Worm (Caenorhabditis elegans): ENCODE results near the gene W09D6.5.

The W09D6.5 gene

DNA sequence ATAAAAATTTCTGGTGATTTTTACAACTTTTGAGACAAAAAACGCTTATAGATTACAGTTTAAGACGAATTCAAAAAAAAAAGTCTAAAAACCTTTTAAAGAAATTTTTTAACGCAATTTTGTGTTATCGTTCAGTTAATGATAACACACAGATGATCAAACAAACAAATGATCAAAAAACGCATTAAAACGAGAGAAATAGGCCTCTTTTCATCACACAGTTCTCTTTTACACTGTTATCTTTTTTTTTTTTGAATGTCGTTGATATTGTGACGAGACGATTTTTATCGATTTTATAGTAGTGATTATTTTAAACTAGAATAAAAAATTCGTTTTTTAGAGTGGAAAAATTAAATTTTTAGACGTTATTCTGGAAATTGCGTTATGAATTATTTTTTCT is 28.5 kb upstream of the W09D6.5 start (continued):
- TF ChIP-seq ceh-32 (tag; optimal IDR thresholded peaks at IDR 0.05; ENCODE audit: poor library complexity) (no peak), F26F4.8 (GFP tag; conservative IDR thresholded peaks at IDR 0.05) (no peak), mdt-29 (GFP tag; IDR thresholded peaks at IDR 0.05) (no peak), zip-11 (GFP tag; IDR thresholded peaks at IDR 0.05) (no peak), ZK337.2 (GFP tag; IDR thresholded peaks at IDR 0.05) (no peak), nhr-237 (tag; optimal IDR thresholded peaks at IDR 0.05) (no peak), pha-4 (GFP tag; IDR thresholded peaks at IDR 0.05) (no peak), pha-4 (tag; optimal IDR thresholded peaks at IDR 0.05) (no peak), daf-12 (tag; optimal IDR thresholded peaks at IDR 0.05) (no peak), Y48G9A.11 (GFP tag; IDR thresholded peaks at IDR 0.05) (no peak), Y105C5A.15 (GFP tag; IDR thresholded peaks at IDR 0.05) (no peak), lin-1 (GFP tag; IDR thresholded peaks at IDR 0.05) (no peak), madf-9 (GFP tag; conservative IDR thresholded peaks at IDR 0.05) (no peak), snpc-4 (tag; optimal IDR thresholded peaks at IDR 0.05) (no peak), hmg-1.1 (GFP tag; IDR thresholded peaks at IDR 0.05) (no peak), rbr-2 (tag; optimal IDR thresholded peaks at IDR 0.05) (no peak), ceh-44 (GFP tag; IDR thresholded peaks at IDR 0.05) (no peak), nhr-6 (tag; optimal IDR thresholded peaks at IDR 0.05) (peak; percentile 47), fkh-10 (GFP tag; optimal IDR thresholded peaks at IDR 0.05) (no peak), dpl-1 (GFP tag; optimal IDR thresholded peaks at IDR 0.05) (no peak), nhr-102 (tag; optimal IDR thresholded peaks at IDR 0.05) (no peak), ceh-28 (tag; optimal IDR thresholded peaks at IDR 0.05) (no peak), nhr-25 (tag; optimal IDR thresholded peaks at IDR 0.05; ENCODE audit: borderline replicate concordance, insufficient read depth) (no peak), ctbp-1 (GFP tag; IDR thresholded peaks at IDR 0.05) (no peak), nhr-11 (tag; optimal IDR thresholded peaks at IDR 0.05) (no peak), F10B5.3 (tag; optimal IDR thresholded peaks at IDR 0.05) (no peak), zfp-3 (GFP tag; conservative IDR thresholded peaks at IDR 0.05) (no peak), ces-1 (GFP tag; optimal IDR thresholded peaks at IDR 0.05) (no peak), nhr-41 (GFP tag; IDR thresholded peaks at IDR 0.05) (no peak), attf-4 (tag; optimal IDR thresholded peaks at IDR 0.05) (no peak), jun-1 (tag; optimal IDR thresholded peaks at IDR 0.05) (no peak), unc-130 (GFP tag; optimal IDR thresholded peaks at IDR 0.05) (no peak), hlh-30 (tag; optimal IDR thresholded peaks at IDR 0.05; ENCODE audit: insufficient read depth) (peak; percentile 21), lin-39 (tag; optimal IDR thresholded peaks at IDR 0.05) (no peak), pqm-1 (tag; optimal IDR thresholded peaks at IDR 0.05) (peak; percentile 94), zip-2 (tag; optimal IDR thresholded peaks at IDR 0.05) (no peak), spr-3 (GFP tag; optimal IDR thresholded peaks at IDR 0.05) (no peak), nhr-77 (tag; optimal IDR thresholded peaks at IDR 0.05) (peak; percentile 58), lin-38 (GFP tag; IDR thresholded peaks at IDR 0.05) (no peak), spr-1 (tag; optimal IDR thresholded peaks at IDR 0.05) (no peak), nhr-48 (tag; optimal IDR thresholded peaks at IDR 0.05) (peak; percentile 30), lim-7 (GFP tag; IDR thresholded peaks at IDR 0.05) (no peak), skn-1 (tag; optimal IDR thresholded peaks at IDR 0.05) (no peak), ama-1 (optimal IDR thresholded peaks at IDR 0.05) (no peak), F49E8.2 (tag; optimal IDR thresholded peaks at IDR 0.05; ENCODE audit: borderline replicate concordance) (no peak), mes-2 (tag; optimal IDR thresholded peaks at IDR 0.05; ENCODE audit: poor library complexity, severe bottlenecking) (no peak), php-3 (GFP tag; IDR thresholded peaks at IDR 0.05) (peak; percentile 49; the same call in 1 of the 2 replicates), mep-1 (tag; optimal IDR thresholded peaks at IDR 0.05) (no peak), nhr-76 (tag; optimal IDR thresholded peaks at IDR 0.05) (no peak), tag-97 (GFP tag; IDR thresholded peaks at IDR 0.05) (no peak), lin-29 (GFP tag; IDR thresholded peaks at IDR 0.05) (no peak), dmd-6 (GFP tag; IDR thresholded peaks at IDR 0.05) (peak; percentile 51), T26A8.4 (GFP tag; IDR thresholded peaks at IDR 0.05) (no peak)

All from whole organism, L4 larva.